Worm (Caenorhabditis elegans): ENCODE data around the gene F46G10.1.
A peak's percentile ranks its signal among the peaks of the same experiment; 100 is the strongest.

The F46G10.1 gene

DNA sequence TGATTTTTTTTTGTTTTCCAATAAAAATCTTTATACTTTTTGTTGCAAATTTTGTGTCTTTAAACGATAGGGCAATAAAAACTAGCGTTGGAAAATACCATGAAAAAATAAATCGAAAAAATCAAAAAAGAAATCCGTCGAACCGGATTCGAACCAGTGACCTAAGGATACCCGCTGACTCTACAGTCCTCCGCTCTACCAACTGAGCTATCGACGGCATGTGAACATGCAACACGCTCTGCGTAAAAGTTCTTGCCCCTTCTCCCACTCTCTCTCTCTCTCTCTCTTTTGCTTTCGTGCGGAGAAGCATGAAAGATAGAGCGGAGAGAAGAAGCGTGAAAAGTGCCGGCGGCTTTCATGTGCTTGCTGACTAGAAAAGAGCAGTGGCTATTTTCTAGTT, 47.0 kb downstream of the F46G10.1 start (continued):
- TF ChIP-seq ceh-30 (tag; optimal IDR thresholded peaks at IDR 0.05) (no peak), ceh-31 (tag; optimal IDR thresholded peaks at IDR 0.05) (peak; percentile 65), elt-2 (tag; optimal IDR thresholded peaks at IDR 0.05) (peak; percentile 69), ceh-24 (tag; optimal IDR thresholded peaks at IDR 0.05) (peak; percentile 60), odd-2 (tag; optimal IDR thresholded peaks at IDR 0.05) (no peak), pat-9 (tag; optimal IDR thresholded peaks at IDR 0.05) (peak; percentile 78), rnt-1 (tag; optimal IDR thresholded peaks at IDR 0.05) (peak; percentile 10), F13H6.1 (tag; optimal IDR thresholded peaks at IDR 0.05) (peak; percentile 69), ceh-45 (GFP tag; IDR thresholded peaks at IDR 0.05) (peak; percentile 76), nfya-1 (tag; optimal IDR thresholded peaks at IDR 0.05) (peak; percentile 44), ets-4 (tag; optimal IDR thresholded peaks at IDR 0.05) (peak; percentile 56), madf-2 (tag; optimal IDR thresholded peaks at IDR 0.05) (peak; percentile 70), ceh-19 (GFP tag; optimal IDR thresholded peaks at IDR 0.05) (peak; percentile 86), eyg-1 (tag; optimal IDR thresholded peaks at IDR 0.05) (peak; percentile 64), nhr-11 (tag; optimal IDR thresholded peaks at IDR 0.05) (no peak), C08G9.2 (tag; optimal IDR thresholded peaks at IDR 0.05) (peak; percentile 72)

- TF ChIP-seq pag-3 (tag; optimal IDR thresholded peaks at IDR 0.05; ENCODE audit: borderline replicate concordance) (no peak), ceh-34 (tag; optimal IDR thresholded peaks at IDR 0.05) (no peak), pqm-1 (tag; optimal IDR thresholded peaks at IDR 0.05) (no peak), ceh-14 (tag; optimal IDR thresholded peaks at IDR 0.05) (no peak), ttx-3 (tag; optimal IDR thresholded peaks at IDR 0.05) (no peak), unc-86 (tag; optimal IDR thresholded peaks at IDR 0.05) (no peak), F13H6.1 (tag; optimal IDR thresholded peaks at IDR 0.05) (no peak), C38D4.7 (GFP tag; optimal IDR thresholded peaks at IDR 0.05) (no peak), eyg-1 (tag; optimal IDR thresholded peaks at IDR 0.05) (no peak), hlh-13 (GFP tag; optimal IDR thresholded peaks at IDR 0.05) (no peak), npax-4 (tag; optimal IDR thresholded peaks at IDR 0.05) (no peak), nhr-232 (tag; optimal IDR thresholded peaks at IDR 0.05) (no peak)
Measured at ce11 chrX:13262195-13262594, 49.4 kb downstream of the F46G10.1 start, which contains the start of gene K09A11.1. K09A11.1 (plus strand) TSS chrX:13262495.
